Worm (Caenorhabditis elegans): ENCODE data around the gene F01D5.7.

DNA sequence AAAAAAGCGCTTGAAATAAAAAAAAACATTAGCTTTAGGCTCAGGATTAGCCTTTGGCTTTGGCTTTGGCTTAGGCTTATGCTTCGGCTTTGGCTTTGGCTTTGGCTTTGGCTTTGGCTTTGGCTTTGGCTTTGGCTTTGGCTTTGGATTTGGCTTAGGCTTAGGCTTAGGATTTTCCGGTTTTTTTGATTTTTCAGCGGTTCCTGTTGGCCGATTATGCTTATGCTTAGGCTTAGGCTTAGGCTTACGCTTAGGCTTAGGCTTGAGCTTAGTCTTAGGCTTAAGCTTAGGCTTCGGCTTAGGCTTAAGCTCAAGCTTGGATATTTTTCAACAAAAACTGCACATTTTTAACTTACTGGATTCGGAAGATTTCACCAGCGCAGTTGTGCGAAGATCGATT is 34.3 kb upstream of the F01D5.7 start:
- TF ChIP-seq nfya-2 (GFP tag; IDR thresholded peaks at IDR 0.05) = no peak
- no peak for TF ChIP-seq hrde-1 (tag; optimal IDR thresholded peaks at IDR 0.05; ENCODE audit: borderline replicate concordance)
- no peak for TF ChIP-seq sea-2 (GFP tag; IDR thresholded peaks at IDR 0.05)
- no peak for TF ChIP-seq bed-1 (GFP tag; IDR thresholded peaks at IDR 0.05)
- TF ChIP-seq rpc-1 (optimal IDR thresholded peaks at IDR 0.05) = no peak
- no peak for TF ChIP-seq rpc-1 (tag; optimal IDR thresholded peaks at IDR 0.05)

All from whole organism, young adult.